Fruit fly (Drosophila melanogaster): ENCODE measurements around the gene heca.

The heca gene

dm6 chr3R:30413795-30414194 lies 136.1 kb downstream of the heca start:
- TF ChIP-seq bab1 (GFP tag; optimal IDR thresholded peaks at IDR 0.05) (peak; percentile 5), ovo (GFP tag; optimal IDR thresholded peaks at IDR 0.05) (no peak)

dm6 chr3R:30416765-30417274 lies 139.1 kb downstream of the heca start:
- TF ChIP-seq CG33017 (tag; optimal IDR thresholded peaks at IDR 0.05) (no peak), bab1 (GFP tag; optimal IDR thresholded peaks at IDR 0.05) (no peak)

DNA sequence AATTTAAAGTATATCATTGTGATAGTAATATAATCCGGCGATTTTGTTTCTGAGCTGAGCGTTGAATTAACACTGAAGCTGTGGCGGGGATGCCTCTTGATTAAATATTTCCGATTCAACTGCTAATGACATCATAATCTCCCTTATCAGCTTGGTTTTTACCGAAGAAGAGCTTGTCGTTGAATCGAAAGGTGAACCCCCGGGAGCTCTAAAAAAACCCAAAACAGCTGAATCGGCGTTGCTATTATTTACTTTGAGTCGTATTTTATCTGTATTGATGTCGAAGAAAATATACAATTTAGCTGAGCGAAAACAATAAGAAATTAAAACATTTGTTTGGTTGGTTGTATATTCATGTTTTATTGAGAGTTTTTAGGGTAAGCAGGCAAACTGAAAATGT lies 141.5 kb downstream of the heca start:
- TF ChIP-seq kay (GFP tag; ENCODE audit: borderline replicate concordance) (peak; percentile 50), CG11617 (GFP tag; optimal IDR thresholded peaks at IDR 0.05) (no peak)
